Fruit fly (Drosophila melanogaster): ENCODE results near the gene vkg.
A peak's percentile ranks its signal among the peaks of the same experiment; 100 is the strongest.

The vkg gene

dm6 chr2L:4997401-4998259 lies 30.4 kb downstream of the vkg start (continued):
- TF ChIP-seq Abd-B (GFP tag; optimal IDR thresholded peaks at IDR 0.05), result no peak
- no peak for TF ChIP-seq jim (GFP tag; optimal IDR thresholded peaks at IDR 0.05)
- TF ChIP-seq foxo (GFP tag; optimal IDR thresholded peaks at IDR 0.05), result peak; percentile 97 to 99
- TF ChIP-seq Hr78 (GFP tag; optimal IDR thresholded peaks at IDR 0.05), result no peak
- TF ChIP-seq dmrt93B (GFP tag; optimal IDR thresholded peaks at IDR 0.05), result peak; percentile 98
- TF ChIP-seq N (GFP tag; optimal IDR thresholded peaks at IDR 0.05), result peak; percentile 88
- peak; percentile 92 for TF ChIP-seq Hr83 (GFP tag; optimal IDR thresholded peaks at IDR 0.05; ENCODE audit: poor library complexity, severe bottlenecking)
- peak; percentile 69 for TF ChIP-seq Vsx2 (GFP tag; optimal IDR thresholded peaks at IDR 0.05; ENCODE audit: partially characterized antibody)
- peak; percentile 97 for TF ChIP-seq tai (GFP tag; optimal IDR thresholded peaks at IDR 0.05)
- TF ChIP-seq rgr (GFP tag; optimal IDR thresholded peaks at IDR 0.05), result peak; percentile 99
- peak; percentile 98 for TF ChIP-seq HLH106 (tag; optimal IDR thresholded peaks at IDR 0.05)
- TF ChIP-seq CG9705 (GFP tag; optimal IDR thresholded peaks at IDR 0.05), result peak; percentile 96

dm6 chr2L:4996283-4996922 lies 31.6 kb downstream of the vkg start:
- TF ChIP-seq Hr83 (GFP tag; optimal IDR thresholded peaks at IDR 0.05; ENCODE audit: poor library complexity, severe bottlenecking) (no peak), Myc (optimal IDR thresholded peaks at IDR 0.05) (no peak), Mio (GFP tag; optimal IDR thresholded peaks at IDR 0.05) (no peak), dl (GFP tag; optimal IDR thresholded peaks at IDR 0.05; ENCODE audit: insufficient read depth in 1 of 2, partially characterized antibody in 2 of 2) (no peak), Dfd (GFP tag; optimal IDR thresholded peaks at IDR 0.05) (no peak), h (GFP tag; optimal IDR thresholded peaks at IDR 0.05) (no peak), lola (GFP tag; optimal IDR thresholded peaks at IDR 0.05) (no peak), rgr (GFP tag; optimal IDR thresholded peaks at IDR 0.05) (no peak), Sp1 (GFP tag; optimal IDR thresholded peaks at IDR 0.05) (no peak), Dif (GFP tag; optimal IDR thresholded peaks at IDR 0.05; ENCODE audit: partially characterized antibody) (no peak), sage (GFP tag; optimal IDR thresholded peaks at IDR 0.05) (no peak), dsf (GFP tag; optimal IDR thresholded peaks at IDR 0.05; ENCODE audit: borderline replicate concordance) (no peak), fru (GFP tag; optimal IDR thresholded peaks at IDR 0.05) (no peak), brk (GFP tag; optimal IDR thresholded peaks at IDR 0.05) (no peak), sv (GFP tag; optimal IDR thresholded peaks at IDR 0.05) (no peak), GATAd (GFP tag; optimal IDR thresholded peaks at IDR 0.05) (no peak), HLH106 (tag; optimal IDR thresholded peaks at IDR 0.05) (no peak)

DNA sequence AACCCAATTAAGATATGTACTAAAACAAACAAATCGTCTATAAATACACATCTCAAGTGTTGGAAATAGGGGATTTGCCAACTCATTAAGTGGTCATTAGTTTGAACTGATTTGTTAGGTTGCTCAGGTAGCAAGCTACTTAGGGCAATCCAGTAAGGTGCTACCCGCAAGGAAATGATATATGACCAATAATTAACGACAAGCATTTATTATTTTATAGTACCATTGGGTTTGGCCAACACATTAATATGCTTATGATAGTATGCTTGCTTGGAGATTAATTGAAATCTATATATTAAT lies 32.2 kb downstream of the vkg start:
- TF ChIP-seq OdsH (GFP tag; optimal IDR thresholded peaks at IDR 0.05), result no peak
- no peak for TF ChIP-seq usp (GFP tag; optimal IDR thresholded peaks at IDR 0.05)
- TF ChIP-seq Dfd (GFP tag; optimal IDR thresholded peaks at IDR 0.05), result no peak
- no peak for TF ChIP-seq Vsx2 (GFP tag; optimal IDR thresholded peaks at IDR 0.05; ENCODE audit: partially characterized antibody)
- TF ChIP-seq Myc (optimal IDR thresholded peaks at IDR 0.05), result no peak
- TF ChIP-seq CG9705 (GFP tag; optimal IDR thresholded peaks at IDR 0.05), result no peak
- no peak for TF ChIP-seq GATAd (GFP tag; optimal IDR thresholded peaks at IDR 0.05)
- no peak for TF ChIP-seq Hr83 (GFP tag; optimal IDR thresholded peaks at IDR 0.05; ENCODE audit: poor library complexity, severe bottlenecking)
- no peak for TF ChIP-seq HLH106 (tag; optimal IDR thresholded peaks at IDR 0.05)
- no peak for TF ChIP-seq CrebA (GFP tag; optimal IDR thresholded peaks at IDR 0.05; ENCODE audit: borderline replicate concordance)
- no peak for TF ChIP-seq psq (GFP tag; optimal IDR thresholded peaks at IDR 0.05)
- no peak for TF ChIP-seq br (GFP tag; optimal IDR thresholded peaks at IDR 0.05)
- TF ChIP-seq tai (GFP tag; optimal IDR thresholded peaks at IDR 0.05), result no peak
- no peak for TF ChIP-seq lola (GFP tag; optimal IDR thresholded peaks at IDR 0.05)
- no peak for TF ChIP-seq Hnf4 (GFP tag; optimal IDR thresholded peaks at IDR 0.05)

Measured in whole organism, wandering third instar larva.